Fruit fly (Drosophila melanogaster) whole organism: Measurements from ENCODE around the gene CG7054.

Experiments
- CG8478 ChIP-seq: fragments of >200 bp; optimal IDR thresholded peaks from 2 replicates; lab custom pipeline; 2018; ENCODE audit warnings: inconsistent platforms
- Dll ChIP-seq: fragments of >200 bp; optimal IDR thresholded peaks from 2 replicates; lab custom pipeline; 2017
- EcR ChIP-seq, 2 experiments: fragments of >200 bp; optimal IDR thresholded peaks; 2 replicates each; lab custom pipeline; 2017; ENCODE audit warnings: missing biosample characterization in 2 of 2, missing genetic modification characterization in 2 of 2, missing genetic modification reagents in 2 of 2
- pan ChIP-seq: fragments of >200 bp; optimal IDR thresholded peaks from 2 replicates; lab custom pipeline; 2017
- psq ChIP-seq: fragments of >200 bp; optimal IDR thresholded peaks from 2 replicates; lab custom pipeline; 2017
- usp ChIP-seq: fragments of >200 bp; optimal IDR thresholded peaks from 2 replicates; lab custom pipeline; 2017; ENCODE audit warnings: missing biosample characterization, missing genetic modification characterization, mixed read lengths

CG7054 gene

dm6 chr3R:22470064-22470463 is 5.3 kb downstream of the CG7054 start:
- TF ChIP-seq usp (GFP tag; lab: Kevin White, UChicago) (no peak), Dll (lab: Kevin White, UChicago) (no peak), CG8478 (lab: Kevin White, UChicago) (no peak), EcR (GFP tag; optimal IDR thresholded peaks at IDR 0.05; lab: Kevin White, UChicago) (no peak), psq (no peak), pan (lab: Kevin White, UChicago) (no peak)

dm6 chr3R:22483537-22483936 is 18.8 kb downstream of the CG7054 start:
- TF ChIP-seq usp (GFP tag; lab: Kevin White, UChicago) (no peak), pan (lab: Kevin White, UChicago) (no peak), CG8478 (lab: Kevin White, UChicago) (no peak), EcR (GFP tag; optimal IDR thresholded peaks at IDR 0.05; lab: Kevin White, UChicago) (no peak), Dll (lab: Kevin White, UChicago) (no peak), psq (no peak)

dm6 chr3R:22487037-22487492 is 22.3 kb downstream of the CG7054 start, which contains the start of gene Pfdn5:
Gene Pfdn5, plus strand, starts transcription at chr3R:22487039.
- TF ChIP-seq EcR (GFP tag; optimal IDR thresholded peaks at IDR 0.05; lab: Kevin White, UChicago): no peak
- no peak for TF ChIP-seq Dll (lab: Kevin White, UChicago)
- no peak for TF ChIP-seq usp (GFP tag; lab: Kevin White, UChicago)
- no peak for TF ChIP-seq psq
- no peak for TF ChIP-seq CG8478 (lab: Kevin White, UChicago)
- TF ChIP-seq pan (lab: Kevin White, UChicago): no peak

- no peak for TF ChIP-seq pan (lab: Kevin White, UChicago)
- no peak for TF ChIP-seq psq
- TF ChIP-seq usp (GFP tag; lab: Kevin White, UChicago): no peak
- no peak for TF ChIP-seq CG8478 (lab: Kevin White, UChicago)
- TF ChIP-seq Dll (lab: Kevin White, UChicago): no peak
- no peak for TF ChIP-seq EcR (GFP tag; optimal IDR thresholded peaks at IDR 0.05; lab: Kevin White, UChicago)
Observed at dm6 chr3R:22488855-22489254, 24.1 kb downstream of the CG7054 start, which contains the start of gene CG5376. Gene CG5376, minus strand, starts transcription at chr3R:22488955.

DNA sequence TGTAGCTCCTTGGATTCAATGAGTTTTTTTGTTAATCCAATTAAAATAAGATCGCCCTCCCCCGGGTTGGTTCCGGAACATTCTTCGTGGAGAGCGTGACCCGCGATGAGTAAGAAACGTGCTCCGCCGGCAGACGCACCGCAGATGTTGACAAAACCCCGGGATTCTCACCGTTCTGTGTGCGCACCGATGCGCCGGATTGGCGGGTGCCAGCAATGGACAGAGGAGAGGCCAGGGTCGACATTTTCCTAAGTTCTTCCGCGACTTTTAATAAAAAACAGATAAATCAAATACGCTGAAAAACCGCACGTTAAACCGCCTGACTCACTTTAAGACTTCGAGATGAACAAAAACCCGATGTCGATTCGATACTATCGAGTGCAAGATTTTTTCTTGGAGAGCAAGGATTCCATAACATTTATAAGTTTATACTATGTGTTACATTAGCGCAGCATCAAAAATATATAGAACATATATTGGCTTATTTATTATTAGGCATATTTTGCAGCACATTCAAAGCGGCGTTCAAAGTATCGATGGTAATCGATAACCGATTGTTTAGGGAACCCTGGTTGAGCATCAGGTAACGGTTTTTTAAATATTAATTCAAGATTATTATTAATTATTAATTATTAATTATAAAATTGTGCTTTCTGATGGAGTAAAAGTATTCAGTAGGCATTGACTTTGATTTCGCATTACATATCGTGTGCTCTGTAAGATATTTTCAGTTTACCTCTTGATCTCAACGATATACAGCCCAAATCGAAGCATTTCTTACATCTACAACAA is 26.5 kb downstream of the CG7054 start, which contains the start of the genes CCT1 and tHMG1:
Gene CCT1 (minus strand): TSS at position 352 of the 792 bp plus-strand sequence.
Gene tHMG1 (plus strand): TSS at position 742 of the 792 bp plus-strand sequence.
- TF ChIP-seq usp (GFP tag; lab: Kevin White, UChicago): no peak
- TF ChIP-seq psq: no peak
- TF ChIP-seq EcR (GFP tag; optimal IDR thresholded peaks at IDR 0.05; lab: Kevin White, UChicago): no peak
- TF ChIP-seq Dll (lab: Kevin White, UChicago): no peak
- TF ChIP-seq pan (lab: Kevin White, UChicago): no peak
- TF ChIP-seq CG8478 (lab: Kevin White, UChicago): no peak

- no peak for TF ChIP-seq Dll (lab: Kevin White, UChicago)
- TF ChIP-seq EcR (GFP tag; optimal IDR thresholded peaks at IDR 0.05; lab: Kevin White, UChicago): no peak
- no peak for TF ChIP-seq usp (GFP tag; lab: Kevin White, UChicago)
- TF ChIP-seq psq: no peak
- TF ChIP-seq CG8478 (lab: Kevin White, UChicago): no peak
- no peak for TF ChIP-seq pan (lab: Kevin White, UChicago)
Observed at dm6 chr3R:22492767-22493166, 28.0 kb downstream of the CG7054 start, which contains the start of gene tHMG2. Gene tHMG2, plus strand, starts transcription at chr3R:22492953.

dm6 chr3R:22494523-22495309 is 29.9 kb downstream of the CG7054 start:
- TF ChIP-seq usp (GFP tag; lab: Kevin White, UChicago): no peak
- no peak for TF ChIP-seq EcR (GFP tag; optimal IDR thresholded peaks at IDR 0.05; lab: Kevin White, UChicago)
- TF ChIP-seq CG8478 (lab: Kevin White, UChicago): no peak
- TF ChIP-seq Dll (lab: Kevin White, UChicago): no peak
- no peak for TF ChIP-seq psq
- TF ChIP-seq pan (lab: Kevin White, UChicago): no peak

- TF ChIP-seq psq (no peak), usp (GFP tag; lab: Kevin White, UChicago) (no peak), Dll (lab: Kevin White, UChicago) (no peak), CG8478 (lab: Kevin White, UChicago) (no peak), EcR (GFP tag; optimal IDR thresholded peaks at IDR 0.05; lab: Kevin White, UChicago) (no peak), pan (lab: Kevin White, UChicago) (no peak)
Observed at dm6 chr3R:22497025-22497424, 32.2 kb downstream of the CG7054 start, which contains the start of gene Octbeta1R. Gene Octbeta1R, plus strand, starts transcription at chr3R:22497215.

DNA sequence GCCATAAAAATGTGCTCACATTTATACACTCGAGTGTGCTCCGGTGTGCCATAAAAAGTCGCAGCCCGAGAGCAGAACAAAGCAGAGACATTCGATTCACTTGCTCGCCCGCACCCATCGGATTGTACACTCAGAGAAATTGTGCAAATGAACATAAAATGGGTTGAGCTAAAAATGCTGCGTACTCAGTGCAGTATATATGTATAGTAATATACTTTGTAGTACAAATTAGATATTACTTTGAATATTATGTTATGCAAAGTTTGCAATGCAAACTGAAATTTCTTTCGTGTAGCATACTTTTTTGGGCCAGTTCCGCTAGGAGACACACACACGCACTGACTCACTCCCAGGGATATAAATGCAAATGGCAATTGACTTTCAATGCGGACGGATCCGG is 38.8 kb downstream of the CG7054 start:
- TF ChIP-seq psq: no peak
- TF ChIP-seq pan (lab: Kevin White, UChicago): no peak
- TF ChIP-seq Dll (lab: Kevin White, UChicago): no peak
- no peak for TF ChIP-seq CG8478 (lab: Kevin White, UChicago)

DNA sequence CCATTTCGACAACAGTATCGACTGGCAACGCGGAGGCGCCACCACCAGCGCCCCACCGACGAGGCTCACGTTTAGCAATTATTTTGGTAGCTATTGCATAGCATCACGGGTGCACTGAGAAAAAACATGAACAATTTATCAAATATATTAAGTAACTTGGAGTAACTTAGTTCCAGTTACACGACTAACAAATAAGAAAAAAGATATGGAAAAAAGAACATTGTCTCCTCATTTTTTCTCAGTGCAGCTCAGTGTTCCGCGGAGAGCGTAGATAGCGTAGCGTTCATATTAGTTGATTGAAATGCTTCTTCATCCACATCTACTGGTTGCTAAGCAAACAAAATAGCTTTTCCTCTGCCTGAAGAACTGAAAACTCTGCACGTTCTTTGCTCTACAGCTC is 50.6 kb downstream of the CG7054 start:
- TF ChIP-seq psq: no peak
- TF ChIP-seq pan (lab: Kevin White, UChicago): no peak
- no peak for TF ChIP-seq CG8478 (lab: Kevin White, UChicago)
- no peak for TF ChIP-seq Dll (lab: Kevin White, UChicago)
- TF ChIP-seq usp (GFP tag; lab: Kevin White, UChicago): no peak
- TF ChIP-seq EcR (GFP tag; optimal IDR thresholded peaks at IDR 0.05; lab: Kevin White, UChicago): no peak
